Fruit fly (Drosophila melanogaster) whole organism, prepupa: ENCODE data around the gene Ccdc85.

Experiments used
- Blimp-1 ChIP-seq: fragments of 200-800 bp; sonication (Bioruptor generic); optimal IDR thresholded peaks from 3 replicates; lab custom pipeline; 2017; ENCODE audit warnings: missing biosample characterization, missing genetic modification characterization, mild to moderate bottlenecking, moderate library complexity, missing genetic modification reagents
- CG10669 ChIP-seq: fragments of 200-800 bp; sonication (Bioruptor generic); optimal IDR thresholded peaks from 3 replicates; lab custom pipeline; 2018; ENCODE audit warnings: missing biosample characterization, mild to moderate bottlenecking, missing genetic modification characterization, moderate library complexity
- CG11294 ChIP-seq: fragments of 200-800 bp; sonication (Bioruptor generic); IDR thresholded peaks from 2 replicates; pipeline ENCODE4 v1.3.6; 2022; ENCODE audit warnings: missing biosample characterization, missing genetic modification characterization
- CG11762 ChIP-seq: fragments of 200-800 bp; sonication (Bioruptor generic); optimal IDR thresholded peaks from 3 replicates; lab custom pipeline; 2016; ENCODE audit warnings: missing biosample characterization, missing genetic modification characterization; ENCODE audit not compliant: insufficient read depth
- CG11902 ChIP-seq: fragments of 200-800 bp; sonication (Bioruptor generic); optimal IDR thresholded peaks from 3 replicates; lab custom pipeline; 2016; ENCODE audit warnings: missing biosample characterization, missing genetic modification characterization
- CG1621 ChIP-seq: fragments of 200-800 bp; sonication (Bioruptor generic); optimal IDR thresholded peaks from 3 replicates; lab custom pipeline; 2018; ENCODE audit warnings: missing biosample characterization, mild to moderate bottlenecking, missing genetic modification characterization
- CG3032 ChIP-seq: fragments of 200-800 bp; optimal IDR thresholded peaks from 2 replicates; lab custom pipeline; 2019; ENCODE audit warnings: missing biosample characterization, mild to moderate bottlenecking, missing genetic modification characterization, moderate library complexity
- CG31627 ChIP-seq: fragments of 200-800 bp; sonication (Bioruptor generic); optimal IDR thresholded peaks from 3 replicates; lab custom pipeline; 2016; ENCODE audit warnings: missing biosample characterization, missing genetic modification characterization
- CG34406 ChIP-seq: fragments of 200-800 bp; sonication (Bioruptor generic); optimal IDR thresholded peaks from 3 replicates; lab custom pipeline; 2016; ENCODE audit warnings: missing biosample characterization, missing genetic modification characterization
- CG3919 ChIP-seq: fragments of 200-800 bp; sonication (Bioruptor generic); optimal IDR thresholded peaks from 3 replicates; lab custom pipeline; 2016; ENCODE audit warnings: missing biosample characterization, missing genetic modification characterization
- CG4318 ChIP-seq: fragments of 200-800 bp; sonication (Bioruptor generic); optimal IDR thresholded peaks from 3 replicates; lab custom pipeline; 2017; ENCODE audit warnings: missing biosample characterization, mild to moderate bottlenecking, missing genetic modification characterization
- CG6163 ChIP-seq: fragments of 200-800 bp; sonication (Bioruptor generic); IDR thresholded peaks from 3 replicates; pipeline ENCODE4 v1.3.6; 2022; ENCODE audit warnings: missing biosample characterization, missing genetic modification characterization
- CG6276 ChIP-seq: fragments of 200-800 bp; sonication (Bioruptor generic); optimal IDR thresholded peaks from 2 replicates; lab custom pipeline; 2017; ENCODE audit warnings: missing biosample characterization, mild to moderate bottlenecking, missing genetic modification characterization
- CG6792 ChIP-seq: fragments of 200-800 bp; sonication (Bioruptor generic); optimal IDR thresholded peaks from 3 replicates; lab custom pipeline; 2016; ENCODE audit warnings: missing biosample characterization, missing genetic modification characterization
- CG6808 ChIP-seq: fragments of 200-800 bp; sonication (Bioruptor generic); optimal IDR thresholded peaks from 3 replicates; lab custom pipeline; 2017; ENCODE audit warnings: missing biosample characterization, missing genetic modification characterization, mild to moderate bottlenecking, moderate library complexity, missing genetic modification reagents
- CG6854 ChIP-seq: fragments of 200-800 bp; sonication (Bioruptor generic); optimal IDR thresholded peaks from 2 replicates; lab custom pipeline; 2017; ENCODE audit warnings: missing biosample characterization, mild to moderate bottlenecking, missing genetic modification characterization
- CG8119 ChIP-seq: fragments of 200-800 bp; sonication (Bioruptor generic); IDR thresholded peaks from 3 replicates; pipeline ENCODE4 v1.3.6; 2022; ENCODE audit warnings: missing biosample characterization, missing genetic modification characterization
- CG8632 ChIP-seq: fragments of 200-800 bp; sonication (Bioruptor generic); optimal IDR thresholded peaks from 3 replicates; lab custom pipeline; 2016; ENCODE audit warnings: missing biosample characterization, missing genetic modification characterization
- CG9139 ChIP-seq: fragments of 200-800 bp; sonication (Bioruptor generic); optimal IDR thresholded peaks from 3 replicates; lab custom pipeline; 2017; ENCODE audit warnings: missing biosample characterization, mild to moderate bottlenecking, missing genetic modification characterization
- Eip75B ChIP-seq: fragments of 200-800 bp; sonication (Bioruptor generic); optimal IDR thresholded peaks from 3 replicates; lab custom pipeline; 2016; ENCODE audit warnings: missing biosample characterization, missing genetic modification characterization
- Eip78C ChIP-seq: fragments of 200-800 bp; sonication (Bioruptor generic); peaks from one replicate; lab custom pipeline; 2016; ENCODE audit warnings: missing biosample characterization, missing genetic modification characterization
- Ets21C ChIP-seq: fragments of 200-800 bp; sonication (Bioruptor generic); optimal IDR thresholded peaks from 3 replicates; lab custom pipeline; 2016; ENCODE audit warnings: missing biosample characterization, missing genetic modification characterization
- Ets96B ChIP-seq: fragments of 200-800 bp; optimal IDR thresholded peaks from 2 replicates; lab custom pipeline; 2019; ENCODE audit warnings: missing biosample characterization, mild to moderate bottlenecking, missing genetic modification characterization, moderate library complexity
- Gug ChIP-seq: fragments of 200-800 bp; sonication (Bioruptor generic); IDR thresholded peaks from 2 replicates; pipeline ENCODE4 v1.3.6; 2022; ENCODE audit warnings: missing biosample characterization, missing genetic modification characterization
- Hr38 ChIP-seq: sonication (Bioruptor generic); optimal IDR thresholded peaks from 2 replicates; lab custom pipeline; 2016; ENCODE audit warnings: missing biosample characterization, missing genetic modification characterization
- Hr39 ChIP-seq: fragments of 200-800 bp; sonication (Bioruptor generic); optimal IDR thresholded peaks from 2 replicates; lab custom pipeline; 2016; ENCODE audit warnings: missing biosample characterization, missing genetic modification characterization
- Hr4 ChIP-seq: fragments of 200-800 bp; sonication (Bioruptor generic); optimal IDR thresholded peaks from 3 replicates; lab custom pipeline; 2016; ENCODE audit warnings: missing biosample characterization, missing genetic modification characterization
- Lpt ChIP-seq: fragments of 200-800 bp; sonication (Bioruptor generic); optimal IDR thresholded peaks from 3 replicates; lab custom pipeline; 2016; ENCODE audit warnings: missing biosample characterization, missing genetic modification characterization
- Met ChIP-seq: fragments of 200-800 bp; sonication (Bioruptor generic); optimal IDR thresholded peaks from 3 replicates; lab custom pipeline; 2016; ENCODE audit warnings: missing biosample characterization, missing genetic modification characterization
- OdsH ChIP-seq: fragments of 200-800 bp; sonication (Bioruptor generic); optimal IDR thresholded peaks from 3 replicates; lab custom pipeline; 2016; ENCODE audit warnings: missing biosample characterization, missing genetic modification characterization
- Sox14 ChIP-seq: fragments of 200-800 bp; sonication (Bioruptor generic); optimal IDR thresholded peaks from 3 replicates; lab custom pipeline; 2016; ENCODE audit warnings: missing biosample characterization, missing genetic modification characterization
- Sox15 ChIP-seq: fragments of 200-800 bp; sonication (Bioruptor generic); optimal IDR thresholded peaks from 3 replicates; lab custom pipeline; 2016; ENCODE audit warnings: missing biosample characterization, missing genetic modification characterization
- achi ChIP-seq: fragments of 200-800 bp; sonication (Bioruptor generic); optimal IDR thresholded peaks from 3 replicates; lab custom pipeline; 2016; ENCODE audit warnings: missing biosample characterization, missing genetic modification characterization
- acj6 ChIP-seq: fragments of 200-800 bp; sonication (Bioruptor generic); optimal IDR thresholded peaks from 3 replicates; lab custom pipeline; 2016; ENCODE audit warnings: missing biosample characterization, missing genetic modification characterization
- dac ChIP-seq: fragments of 200-800 bp; sonication (Bioruptor generic); optimal IDR thresholded peaks from 2 replicates; lab custom pipeline; 2017; ENCODE audit warnings: missing biosample characterization, mild to moderate bottlenecking, missing genetic modification characterization
- dsx ChIP-seq: fragments of 200-800 bp; optimal IDR thresholded peaks from 3 replicates; lab custom pipeline; 2019; ENCODE audit warnings: missing biosample characterization, mild to moderate bottlenecking, missing genetic modification characterization, moderate library complexity; ENCODE audit not compliant: poor library complexity, severe bottlenecking
- eg ChIP-seq: fragments of 200-800 bp; sonication (Bioruptor generic); IDR thresholded peaks from 3 replicates; pipeline ENCODE4 v1.3.6; 2022; ENCODE audit warnings: missing biosample characterization, missing genetic modification characterization
- esn ChIP-seq: fragments of 200-800 bp; sonication (Bioruptor generic); optimal IDR thresholded peaks from 2 replicates; lab custom pipeline; 2016; ENCODE audit warnings: missing biosample characterization, mild to moderate bottlenecking, missing genetic modification characterization, moderate library complexity
- fd59A ChIP-seq: fragments of 200-800 bp; sonication (Bioruptor generic); optimal IDR thresholded peaks from 2 replicates; lab custom pipeline; 2017; ENCODE audit warnings: missing biosample characterization, mild to moderate bottlenecking, missing genetic modification characterization, missing genetic modification reagents
- lz ChIP-seq: fragments of 200-800 bp; sonication (Bioruptor generic); optimal IDR thresholded peaks from 3 replicates; lab custom pipeline; 2016; ENCODE audit warnings: missing biosample characterization, missing genetic modification characterization
- net ChIP-seq: fragments of 200-800 bp; sonication (Bioruptor generic); optimal IDR thresholded peaks from 3 replicates; lab custom pipeline; 2016; ENCODE audit warnings: missing biosample characterization, missing genetic modification characterization
- pdm3 ChIP-seq: fragments of 200-800 bp; sonication (Bioruptor generic); optimal IDR thresholded peaks from 3 replicates; lab custom pipeline; 2016; ENCODE audit warnings: missing biosample characterization, missing genetic modification characterization
- spab ChIP-seq: fragments of 200-800 bp; sonication (Bioruptor generic); optimal IDR thresholded peaks from 2 replicates; lab custom pipeline; 2017; ENCODE audit warnings: missing biosample characterization, mild to moderate bottlenecking, missing genetic modification characterization, missing genetic modification reagents
- ss ChIP-seq, 2 experiments: fragments of 200-800 bp; sonication (Bioruptor generic); optimal IDR thresholded peaks; 2 replicates in 1 of 2; 3 replicates in 1 of 2; lab custom pipeline; 2017 to 2018; ENCODE audit warnings: mild to moderate bottlenecking in 2 of 2, missing biosample characterization in 2 of 2, missing genetic modification characterization in 2 of 2, moderate library complexity in 1 of 2
- svp ChIP-seq: fragments of 200-800 bp; sonication (Bioruptor generic); peaks from one replicate; lab custom pipeline; 2016; ENCODE audit warnings: missing biosample characterization, missing genetic modification characterization

Ccdc85 gene

DNA sequence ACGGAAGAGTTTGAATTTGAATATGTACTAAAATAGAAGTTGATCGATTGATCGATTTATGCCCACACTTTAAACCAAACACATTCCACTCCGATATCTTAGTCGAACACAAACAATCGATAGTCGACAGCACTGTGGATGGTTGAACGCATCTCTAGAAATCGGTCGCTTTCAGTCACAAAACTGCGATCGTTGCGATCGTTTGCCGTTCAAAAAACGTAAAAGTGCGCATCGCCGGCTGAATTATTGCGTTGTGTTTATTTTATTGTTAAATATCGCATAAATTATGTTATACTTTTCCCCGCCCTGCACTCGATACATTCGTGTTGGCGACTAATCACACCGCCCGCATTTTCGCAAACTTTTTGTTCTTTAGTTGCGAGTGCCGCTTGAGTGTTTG lies at the start of gene Ccdc85:
Gene Ccdc85, plus strand, starts transcription at position 174 of the 400 bp plus-strand sequence.
- TF ChIP-seq CG34406 (no peak), CG10669 (GFP tag; lab: Kevin White, UChicago) (no peak), esn (peak; percentile 26), ss (GFP tag; optimal IDR thresholded peaks at IDR 0.05; lab: Kevin White, UChicago) (no peak), Ets21C (GFP tag; lab: Kevin White, UChicago) (no peak), CG1621 (peak; percentile 4), Met (no peak), CG6163 (GFP tag; lab: Robert Waterston, UW) (0 out of 3 replicates have a peak, but pooled peaks have one; percentile 7), Ets96B (tag; lab: Kevin White, UChicago) (no peak), Sox14 (GFP tag; lab: Kevin White, UChicago) (peak; percentile 12), Eip78C (peak; percentile 41)
- TF ChIP-seq, all 60 proteins: peak for 5

DNA sequence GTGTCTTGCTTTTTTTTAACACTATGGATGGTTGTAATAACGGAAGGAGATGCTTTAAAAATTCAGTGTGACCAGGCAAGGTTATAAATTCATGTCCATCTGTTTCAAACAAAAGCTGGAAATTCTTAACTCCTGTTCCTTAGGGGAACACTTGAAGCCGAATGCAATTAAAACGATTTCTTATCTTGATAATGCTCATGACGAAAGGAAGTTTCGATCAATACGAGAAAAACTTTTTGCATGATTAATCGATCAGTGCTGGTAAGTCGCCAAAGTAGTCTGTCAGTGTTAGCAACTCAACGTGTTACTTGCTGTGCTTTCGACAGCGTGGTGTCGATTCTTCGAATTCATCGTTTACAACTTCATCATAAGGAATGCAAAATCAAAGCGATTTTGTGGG lies 44.6 kb upstream of the Ccdc85 start, which contains the start of gene Rbp9:
Gene Rbp9, plus strand, starts transcription at position 291 of the 400 bp plus-strand sequence.
- no peak for TF ChIP-seq dac (GFP tag; lab: Kevin White, UChicago)
- no peak for TF ChIP-seq Eip75B (GFP tag; lab: Kevin White, UChicago)
- no peak for TF ChIP-seq Met
- no peak for TF ChIP-seq CG3032 (tag; lab: Kevin White, UChicago)
- TF ChIP-seq Hr4 (GFP tag; lab: Kevin White, UChicago) = no peak
- TF ChIP-seq CG10669 (GFP tag; lab: Kevin White, UChicago) = no peak

DNA sequence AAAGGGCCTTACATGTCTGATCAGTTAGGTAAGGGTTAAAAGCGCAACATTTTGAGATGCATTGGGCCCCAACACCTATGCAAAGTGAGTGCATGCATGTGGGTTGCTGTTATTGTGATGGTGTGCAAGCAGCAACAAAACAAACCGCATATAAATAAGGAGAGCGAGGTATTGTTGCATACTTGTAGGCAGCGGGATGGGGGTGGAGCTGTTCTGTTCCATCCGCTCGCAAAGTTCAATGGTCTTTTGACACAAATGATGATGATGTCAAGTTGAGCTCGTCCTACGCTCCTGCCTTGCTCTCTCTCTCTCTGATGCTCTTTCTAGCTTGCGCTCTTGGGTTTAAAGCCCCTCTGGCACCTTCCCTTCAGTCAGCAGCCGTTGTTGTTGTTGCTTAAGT lies 43.4 kb upstream of the Ccdc85 start:
- TF ChIP-seq CG6854 (GFP tag; lab: Kevin White, UChicago) (no peak), eg (GFP tag; lab: Robert Waterston, UW) (no peak), pdm3 (no peak), net (GFP tag; lab: Kevin White, UChicago) (no peak), CG11294 (GFP tag; lab: Robert Waterston, UW) (no peak), Ets21C (GFP tag; lab: Kevin White, UChicago) (no peak), CG9139 (GFP tag; lab: Kevin White, UChicago) (no peak), Lpt (no peak), lz (GFP tag; lab: Kevin White, UChicago) (no peak), spab (GFP tag; lab: Kevin White, UChicago) (no peak), CG11762 (no peak)

DNA sequence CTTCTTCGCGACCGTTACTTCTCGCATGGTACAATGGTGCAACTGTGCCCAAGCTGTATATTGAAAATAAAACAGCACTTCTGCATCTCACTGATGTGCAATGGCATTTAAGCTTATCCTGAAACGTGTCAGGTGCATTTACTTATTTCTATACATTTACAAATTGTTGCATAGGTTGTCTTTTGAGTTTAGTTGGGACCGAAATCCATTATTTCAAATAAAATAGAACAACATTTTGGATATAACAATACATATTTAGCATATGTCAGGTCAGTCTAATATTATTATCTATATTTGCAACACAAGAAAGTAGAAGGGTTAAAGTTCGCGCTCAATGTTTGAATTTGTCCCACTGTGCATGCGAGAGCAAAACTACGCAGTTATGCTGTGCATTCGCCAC lies 42.7 kb upstream of the Ccdc85 start:
- TF ChIP-seq CG4318 (GFP tag; lab: Kevin White, UChicago) = peak; percentile 60
- peak; percentile 44 for TF ChIP-seq net (GFP tag; lab: Kevin White, UChicago)
- TF ChIP-seq CG8119 (GFP tag; lab: Robert Waterston, UW) = peak; percentile 54; the same call in 2 of the 3 replicates
- no peak for TF ChIP-seq Blimp-1
- no peak for TF ChIP-seq CG6792 (GFP tag; lab: Kevin White, UChicago)
- peak; percentile 64 for TF ChIP-seq CG10669 (GFP tag; lab: Kevin White, UChicago)
- peak; percentile 51 for TF ChIP-seq CG6808
- peak; percentile 67 for TF ChIP-seq CG3032 (tag; lab: Kevin White, UChicago)
- TF ChIP-seq ss (GFP tag; optimal IDR thresholded peaks at IDR 0.05; lab: Kevin White, UChicago) = peak in 1 of 2 experiments; percentile 54
- TF ChIP-seq pdm3 = peak; percentile 44
- TF ChIP-seq CG11902 (GFP tag; lab: Kevin White, UChicago) = no peak
- peak; percentile 16 for TF ChIP-seq Sox15 (GFP tag; lab: Kevin White, UChicago)
- TF ChIP-seq fd59A (GFP tag; lab: Kevin White, UChicago) = peak; percentile 62
- peak; percentile 66 for TF ChIP-seq dsx (GFP tag; lab: Kevin White, UChicago)
- peak; percentile 74 for TF ChIP-seq CG6276
- peak; percentile 20; the same call in 1 of the 2 replicates for TF ChIP-seq Gug (GFP tag; lab: Robert Waterston, UW)
- TF ChIP-seq Sox14 (GFP tag; lab: Kevin White, UChicago) = peak; percentile 45
- TF ChIP-seq Lpt = peak; percentile 18
- no peak for TF ChIP-seq CG31627
- TF ChIP-seq Hr39 (GFP tag; lab: Kevin White, UChicago) = peak; percentile 30
- no peak for TF ChIP-seq Hr38 (GFP tag; lab: Kevin White, UChicago)
- TF ChIP-seq CG8632 (GFP tag; lab: Kevin White, UChicago) = peak; percentile 10
- peak; percentile 56 for TF ChIP-seq achi (GFP tag; lab: Kevin White, UChicago)
- TF ChIP-seq svp (GFP tag; lab: Kevin White, UChicago) = no peak
- TF ChIP-seq Eip75B (GFP tag; lab: Kevin White, UChicago) = peak; percentile 67
- TF ChIP-seq acj6 (GFP tag; lab: Kevin White, UChicago) = peak; percentile 57
- peak; percentile 43 for TF ChIP-seq CG3919 (GFP tag; lab: Kevin White, UChicago)
- peak; percentile 68 for TF ChIP-seq Ets96B (tag; lab: Kevin White, UChicago)
- peak; percentile 47 for TF ChIP-seq OdsH
- no peak for TF ChIP-seq CG11294 (GFP tag; lab: Robert Waterston, UW)
